Worm (Caenorhabditis elegans): ENCODE measurements around the gene sir-2.2.

The sir-2.2 gene

ce11 chrX:13318316-13318715 is 9.6 kb upstream of the sir-2.2 start:
- no peak for TF ChIP-seq ztf-25 (GFP tag; IDR thresholded peaks at IDR 0.05)
- TF ChIP-seq cebp-1 (GFP tag; IDR thresholded peaks at IDR 0.05): no peak
- peak; percentile 20 for TF ChIP-seq cebp-1 (tag; optimal IDR thresholded peaks at IDR 0.05)

DNA sequence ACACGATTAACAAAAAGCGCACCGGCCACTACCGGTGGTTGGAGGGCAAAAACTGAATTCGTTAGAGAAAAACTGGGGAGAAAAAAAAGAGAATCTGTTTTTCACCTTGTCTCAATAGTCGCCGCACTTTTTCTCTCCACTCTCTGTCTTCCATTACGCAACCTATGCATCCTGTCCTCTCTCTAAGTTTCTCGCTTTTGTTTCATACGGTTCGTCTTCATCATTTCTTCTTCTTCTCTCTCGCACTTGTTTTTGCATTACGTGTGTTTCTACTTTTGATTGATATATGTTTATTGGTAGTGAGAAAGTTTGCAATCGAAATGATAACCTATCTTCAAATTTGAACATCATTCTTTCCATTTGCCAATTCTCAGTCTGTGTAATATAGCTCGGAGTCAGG is 7.3 kb upstream of the sir-2.2 start:
- TF ChIP-seq ztf-26 (tag; optimal IDR thresholded peaks at IDR 0.05) (peak; percentile 16), F23B12.7 (tag; optimal IDR thresholded peaks at IDR 0.05; ENCODE audit: insufficient read depth) (peak; percentile 15), ccch-3 (GFP tag; optimal IDR thresholded peaks at IDR 0.05) (no peak), cebp-1 (GFP tag; IDR thresholded peaks at IDR 0.05) (no peak), cebp-1 (tag; optimal IDR thresholded peaks at IDR 0.05) (peak; percentile 12), Y53G8AR.9 (GFP tag; conservative IDR thresholded peaks at IDR 0.05) (no peak), lir-1 (GFP tag; conservative IDR thresholded peaks at IDR 0.05) (no peak), lin-40 (tag; optimal IDR thresholded peaks at IDR 0.05) (peak; percentile 29), lin-26 (GFP tag; IDR thresholded peaks at IDR 0.05) (0 out of 2 replicates have a peak, but pooled peaks have one; percentile 20), F37B4.10 (GFP tag; IDR thresholded peaks at IDR 0.05) (no peak), nhr-80 (tag; optimal IDR thresholded peaks at IDR 0.05) (peak; percentile 70)

DNA sequence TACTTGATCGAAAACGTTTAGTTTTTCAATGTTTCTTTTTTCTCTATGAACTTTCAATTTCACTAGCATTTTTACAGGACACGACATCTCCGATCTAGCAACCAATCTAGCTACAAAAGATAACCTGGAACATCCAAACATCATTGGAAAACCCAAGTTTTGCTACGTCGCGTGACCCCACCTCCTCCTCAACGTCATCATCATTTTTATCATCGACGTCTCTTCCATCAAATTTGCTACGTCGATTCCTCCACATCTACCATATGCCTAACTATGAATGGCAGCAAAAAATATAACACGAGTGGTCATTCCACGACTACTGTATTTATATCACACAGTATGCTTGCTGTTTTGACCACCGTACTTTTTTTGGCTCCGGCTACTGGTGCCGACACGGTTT is 5.0 kb upstream of the sir-2.2 start, which contains the start of gene F46G10.2:
Gene F46G10.2 (plus strand): TSS at position 78 of the 400 bp plus-strand sequence.
- no peak for TF ChIP-seq rec-8 (tag; optimal IDR thresholded peaks at IDR 0.05)
- no peak for TF ChIP-seq K12H6.12 (tag; optimal IDR thresholded peaks at IDR 0.05)
- no peak for TF ChIP-seq tbp1 (GFP tag; optimal IDR thresholded peaks at IDR 0.05)
- TF ChIP-seq B0261.1 (tag; optimal IDR thresholded peaks at IDR 0.05): no peak
- TF ChIP-seq K11D2.4 (GFP tag; IDR thresholded peaks at IDR 0.05): no peak
- no peak for TF ChIP-seq Y79H2A.3 (GFP tag; conservative IDR thresholded peaks at IDR 0.05)
- TF ChIP-seq nhr-90 (tag; optimal IDR thresholded peaks at IDR 0.05): no peak
- no peak for TF ChIP-seq aptf-2 (GFP tag; conservative IDR thresholded peaks at IDR 0.05)
- no peak for TF ChIP-seq atf-7 (tag; optimal IDR thresholded peaks at IDR 0.05)
- no peak for TF ChIP-seq ccch-3 (GFP tag; optimal IDR thresholded peaks at IDR 0.05)
- no peak for TF ChIP-seq attf-6 (GFP tag; IDR thresholded peaks at IDR 0.05)
- no peak for TF ChIP-seq chd-7 (tag; optimal IDR thresholded peaks at IDR 0.05)
- TF ChIP-seq nfya-1 (tag; optimal IDR thresholded peaks at IDR 0.05; ENCODE audit: borderline replicate concordance, insufficient read depth): no peak
- no peak for TF ChIP-seq attf-3 (GFP tag; conservative IDR thresholded peaks at IDR 0.05)

- TF ChIP-seq F57C9.4 (tag; optimal IDR thresholded peaks at IDR 0.05) (no peak), attf-5 (GFP tag; optimal IDR thresholded peaks at IDR 0.05) (no peak), dpff-1 (tag; optimal IDR thresholded peaks at IDR 0.05) (no peak), F39B2.1 (GFP tag; IDR thresholded peaks at IDR 0.05) (no peak), attf-3 (GFP tag; conservative IDR thresholded peaks at IDR 0.05) (no peak), D2030.7 (GFP tag; IDR thresholded peaks at IDR 0.05) (no peak), T07F8.4 (tag; optimal IDR thresholded peaks at IDR 0.05) (no peak), fkh-3 (tag; optimal IDR thresholded peaks at IDR 0.05) (no peak), lin-40 (tag; optimal IDR thresholded peaks at IDR 0.05) (no peak), nhr-80 (tag; optimal IDR thresholded peaks at IDR 0.05) (no peak), Y67H2A.10 (GFP tag; conservative IDR thresholded peaks at IDR 0.05) (no peak)
Measured at ce11 chrX:13323697-13324096, 4.2 kb upstream of the sir-2.2 start.

DNA sequence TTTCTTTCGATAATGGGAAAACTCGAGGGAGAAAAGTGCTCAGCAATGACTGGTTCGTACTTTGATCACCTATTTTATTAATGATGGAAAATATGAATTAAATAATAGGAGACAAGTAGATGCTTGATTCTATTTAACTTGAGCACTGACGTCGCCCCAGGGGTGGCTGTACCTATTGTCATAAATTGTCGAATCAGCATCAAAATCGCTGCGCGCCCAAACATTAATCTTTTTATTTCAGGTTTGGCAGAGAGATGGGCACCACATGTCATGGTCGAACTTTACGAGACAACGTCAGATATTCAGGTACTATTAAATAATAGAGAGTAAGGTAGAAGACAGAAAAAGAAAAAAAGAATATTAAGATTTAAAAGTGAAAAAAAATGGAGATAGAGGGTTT is 3.5 kb upstream of the sir-2.2 start:
- TF ChIP-seq egl-18 (GFP tag; IDR thresholded peaks at IDR 0.05) (no peak), sea-2 (GFP tag; IDR thresholded peaks at IDR 0.05) (no peak), lsl-1 (GFP tag; optimal IDR thresholded peaks at IDR 0.05) (no peak), pbrm-1 (GFP tag; IDR thresholded peaks at IDR 0.05) (no peak), K12H6.12 (tag; optimal IDR thresholded peaks at IDR 0.05) (no peak), ccch-3 (GFP tag; optimal IDR thresholded peaks at IDR 0.05) (no peak), F33H1.4 (GFP tag; IDR thresholded peaks at IDR 0.05) (no peak)

All from whole organism, young adult.